Fruit fly (Drosophila melanogaster): ENCODE measurements around the gene Itgbn.

DNA sequence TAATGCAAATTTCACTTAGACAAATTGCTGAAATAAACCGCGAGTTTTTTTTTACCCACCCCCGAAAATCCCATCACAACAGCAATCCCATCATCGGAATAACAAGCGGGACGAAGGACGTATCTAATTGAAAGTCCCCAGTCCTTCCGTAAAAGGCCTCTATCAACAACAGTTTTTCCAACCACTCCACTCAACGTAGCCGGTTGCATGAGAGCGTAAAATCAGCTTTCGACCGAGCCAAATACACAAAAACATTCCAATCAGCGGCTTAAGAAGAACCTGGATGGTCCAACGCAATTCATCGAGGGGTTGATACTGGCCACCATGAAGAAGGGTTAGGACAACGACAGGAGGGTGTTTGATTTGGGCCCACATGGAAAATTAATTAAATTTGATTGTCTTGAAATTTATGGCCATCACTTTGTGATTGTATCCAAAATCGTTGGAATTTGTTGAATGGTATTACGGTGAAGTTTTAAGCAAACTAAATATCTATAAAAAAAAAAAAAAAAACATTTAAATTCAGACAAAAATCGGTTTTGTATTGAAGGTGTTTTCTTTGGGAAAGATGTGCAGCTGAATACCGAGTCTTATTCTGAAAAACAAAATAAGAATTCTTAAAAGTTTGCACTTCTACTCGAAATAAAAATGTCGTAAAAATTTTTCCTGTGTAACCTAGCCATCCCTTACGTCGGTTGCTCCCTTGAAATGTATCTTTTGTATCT, 38.1 kb upstream of the Itgbn start:
- TF ChIP-seq Ets98B (GFP tag; IDR thresholded peaks at IDR 0.05) (no peak), CG10348 (GFP tag; IDR thresholded peaks at IDR 0.05) (no peak), CG12605 (GFP tag; IDR thresholded peaks at IDR 0.05) (no peak), CG8301 (tag; optimal IDR thresholded peaks at IDR 0.05) (no peak)

All from whole organism, pupa.